Worm (Caenorhabditis elegans) whole organism, young adult: ENCODE measurements around the gene ubc-18.

Experiments used
- B0035.1 ChIP-seq: sonication (generic microtip); optimal IDR thresholded peaks from 2 replicates; lab custom pipeline; 2016; ENCODE audit warnings: missing genetic modification characterization, mild to moderate bottlenecking, missing compliant biosample characterization, missing genotype, missing genetic modification reagents
- B0261.1 ChIP-seq: sonication (generic microtip); optimal IDR thresholded peaks from 2 replicates; lab custom pipeline; 2016; ENCODE audit warnings: mild to moderate bottlenecking, missing genetic modification characterization, moderate library complexity, missing compliant biosample characterization
- C17E4.6 ChIP-seq: fragments of 200-800 bp; sonication (Bioruptor generic); IDR thresholded peaks from 2 replicates; pipeline ENCODE4 v1.3.6; 2022; ENCODE audit warnings: missing genetic modification reagents, missing genetic modification characterization, missing compliant biosample characterization
- F33H1.4 ChIP-seq: fragments of 200-800 bp; sonication (Bioruptor generic); IDR thresholded peaks from 2 replicates; pipeline ENCODE4 v1.3.6; 2022; ENCODE audit warnings: missing genetic modification reagents, missing genetic modification characterization, missing compliant biosample characterization
- F49E8.2 ChIP-seq: sonication (generic microtip); optimal IDR thresholded peaks from 3 replicates; lab custom pipeline; 2017; ENCODE audit warnings: missing genetic modification characterization, mild to moderate bottlenecking, missing compliant biosample characterization, antibody characterized with exemption, moderate library complexity; ENCODE audit not compliant: insufficient read depth
- K11D2.4 ChIP-seq: fragments of 200-800 bp; sonication (Bioruptor generic); IDR thresholded peaks from 2 replicates; pipeline ENCODE4 v1.3.6; 2022; ENCODE audit warnings: missing genetic modification reagents, missing genetic modification characterization, missing compliant biosample characterization
- ama-1 ChIP-seq, 3 experiments: fragments of 150-350 bp in 1 of 3; sonication (generic microtip) in 2 of 3; optimal IDR thresholded peaks; 2 replicates each; lab custom pipeline; 2014 to 2018; ENCODE audit warnings: missing biosample characterization in 2 of 3, missing genetic modification characterization in 2 of 3, missing genetic modification reagents in 2 of 3
- aptf-3 ChIP-seq: fragments of 200-800 bp; sonication (Bioruptor generic); IDR thresholded peaks from 2 replicates; pipeline ENCODE4 v1.3.6; 2022; ENCODE audit warnings: missing genetic modification characterization, missing compliant biosample characterization
- atf-7 ChIP-seq: sonication (generic microtip); optimal IDR thresholded peaks from 2 replicates; lab custom pipeline; 2017; ENCODE audit warnings: mild to moderate bottlenecking, missing genetic modification characterization, missing compliant biosample characterization
- ceh-79 ChIP-seq: sonication (generic microtip); optimal IDR thresholded peaks from 2 replicates; lab custom pipeline; 2017; ENCODE audit warnings: mild to moderate bottlenecking, missing genetic modification characterization, missing compliant biosample characterization
- ceh-91 ChIP-seq: fragments of 200-800 bp; sonication (Bioruptor generic); IDR thresholded peaks from 2 replicates; pipeline ENCODE4 v1.3.6; 2022; ENCODE audit warnings: missing genetic modification reagents, missing genetic modification characterization, missing compliant biosample characterization
- egl-18 ChIP-seq: fragments of 200-800 bp; sonication (Bioruptor generic); IDR thresholded peaks from 2 replicates; pipeline ENCODE4 v1.3.6; 2022; ENCODE audit warnings: missing genetic modification reagents, missing genetic modification characterization, missing compliant biosample characterization
- egrh-3 ChIP-seq: fragments of 200-800 bp; sonication (Bioruptor generic); IDR thresholded peaks from 2 replicates; pipeline ENCODE4 v1.3.6; 2022; ENCODE audit warnings: missing genetic modification reagents, missing genetic modification characterization, missing compliant biosample characterization
- ekl-4 ChIP-seq: fragments of 200-800 bp; sonication (Bioruptor generic); IDR thresholded peaks from 2 replicates; pipeline ENCODE4 v1.3.6; 2022; ENCODE audit warnings: missing genetic modification reagents, missing genetic modification characterization, missing compliant biosample characterization
- ets-4 ChIP-seq: fragments of 200-800 bp; sonication (Bioruptor generic); optimal IDR thresholded peaks from 2 replicates; lab custom pipeline; 2018; ENCODE audit warnings: mild to moderate bottlenecking, missing genetic modification characterization, missing compliant biosample characterization
- fkh-3 ChIP-seq: sonication (generic microtip); optimal IDR thresholded peaks from 2 replicates; lab custom pipeline; 2016; ENCODE audit warnings: mild to moderate bottlenecking, missing genetic modification characterization, missing compliant biosample characterization
- hmg-20 ChIP-seq: fragments of 200-800 bp; sonication (Bioruptor generic); IDR thresholded peaks from 2 replicates; pipeline ENCODE4 v1.3.6; 2022; ENCODE audit warnings: missing genetic modification reagents, missing genetic modification characterization, missing compliant biosample characterization
- hrde-1 ChIP-seq: sonication (generic microtip); optimal IDR thresholded peaks from 2 replicates; lab custom pipeline; 2016; ENCODE audit warnings: missing genetic modification characterization, mild to moderate bottlenecking, missing compliant biosample characterization, moderate library complexity, missing genotype, missing genetic modification reagents, borderline replicate concordance
- lag-1 ChIP-seq: fragments of 200-800 bp; sonication (Bioruptor generic); IDR thresholded peaks from 2 replicates; pipeline ENCODE4 v1.3.6; 2022; ENCODE audit warnings: missing genetic modification reagents, missing genetic modification characterization, missing compliant biosample characterization
- lin-40 ChIP-seq: sonication (generic microtip); optimal IDR thresholded peaks from 2 replicates; lab custom pipeline; 2016; ENCODE audit warnings: missing genetic modification characterization, mild to moderate bottlenecking, missing compliant biosample characterization, missing genotype, missing genetic modification reagents
- lin-54 ChIP-seq: fragments of 200-800 bp; sonication (Bioruptor generic); optimal IDR thresholded peaks from 2 replicates; lab custom pipeline; 2018; ENCODE audit warnings: mild to moderate bottlenecking, missing genetic modification characterization, missing compliant biosample characterization
- lsl-1 ChIP-seq: fragments of 200-800 bp; sonication (Bioruptor generic); optimal IDR thresholded peaks from 2 replicates; lab custom pipeline; 2018; ENCODE audit warnings: mild to moderate bottlenecking, missing genetic modification characterization, moderate library complexity, missing compliant biosample characterization
- madf-3 ChIP-seq: fragments of 200-800 bp; sonication (Bioruptor generic); IDR thresholded peaks from 2 replicates; pipeline ENCODE4 v1.3.6; 2022; ENCODE audit warnings: missing genetic modification reagents, missing genetic modification characterization, missing compliant biosample characterization
- madf-6 ChIP-seq: fragments of 200-800 bp; sonication (Bioruptor generic); IDR thresholded peaks from 2 replicates; pipeline ENCODE4 v1.3.6; 2022; ENCODE audit warnings: missing genetic modification reagents, missing genetic modification characterization, missing compliant biosample characterization
- madf-8 ChIP-seq: fragments of 200-800 bp; sonication (Bioruptor generic); conservative IDR thresholded peaks from 2 replicates; pipeline ENCODE4 v1.3.6; 2022; ENCODE audit warnings: missing genetic modification reagents, missing genetic modification characterization, missing compliant biosample characterization
- mes-4 ChIP-seq: sonication (generic microtip); optimal IDR thresholded peaks from 2 replicates; lab custom pipeline; 2016; ENCODE audit warnings: missing genotype, missing genetic modification characterization, missing compliant biosample characterization
- nfya-2 ChIP-seq: fragments of 200-800 bp; sonication (Bioruptor generic); IDR thresholded peaks from 2 replicates; pipeline ENCODE4 v1.3.6; 2022; ENCODE audit warnings: missing genetic modification reagents, missing genetic modification characterization, missing compliant biosample characterization
- nhr-120 ChIP-seq: fragments of 200-800 bp; sonication (Bioruptor generic); IDR thresholded peaks from 2 replicates; pipeline ENCODE4 v1.3.6; 2022; ENCODE audit warnings: missing genetic modification characterization, missing compliant biosample characterization
- nhr-179 ChIP-seq: sonication (generic microtip); optimal IDR thresholded peaks from 2 replicates; lab custom pipeline; 2016; ENCODE audit warnings: mild to moderate bottlenecking, missing genetic modification characterization, missing compliant biosample characterization
- nhr-27 ChIP-seq: fragments of 200-800 bp; sonication (Bioruptor generic); optimal IDR thresholded peaks from 2 replicates; lab custom pipeline; 2018; ENCODE audit warnings: mild to moderate bottlenecking, missing genetic modification characterization, moderate library complexity, missing compliant biosample characterization
- nhr-80 ChIP-seq: sonication (generic microtip); optimal IDR thresholded peaks from 2 replicates; lab custom pipeline; 2016; ENCODE audit warnings: missing genetic modification characterization, missing compliant biosample characterization
- nhr-90 ChIP-seq: sonication (generic microtip); optimal IDR thresholded peaks from 2 replicates; lab custom pipeline; 2016; ENCODE audit warnings: missing genotype, mild to moderate bottlenecking, missing genetic modification characterization, missing compliant biosample characterization
- rec-8 ChIP-seq, 2 experiments: sonication (generic microtip); optimal IDR thresholded peaks; 2 replicates each; lab custom pipeline; 2016; ENCODE audit warnings: mild to moderate bottlenecking in 2 of 2, missing genetic modification characterization in 2 of 2, missing genetic modification reagents in 2 of 2, missing genotype in 2 of 2, missing biosample characterization in 1 of 2, missing compliant biosample characterization in 1 of 2, moderate library complexity in 1 of 2
- sea-2 ChIP-seq: fragments of 200-800 bp; sonication (Bioruptor generic); IDR thresholded peaks from 2 replicates; pipeline ENCODE4 v1.3.6; 2022; ENCODE audit warnings: missing genetic modification characterization, missing compliant biosample characterization
- snpc-4 ChIP-seq, 5 experiments: fragments of 150-350 bp in 1 of 5; sonication (generic microtip) in 4 of 5; optimal IDR thresholded peaks; 2 replicates each; lab custom pipeline; 2014 to 2018; ENCODE audit warnings: missing genetic modification characterization in 5 of 5, missing biosample characterization in 3 of 5, antibody characterized with exemption in 2 of 5, mild to moderate bottlenecking in 2 of 5, missing compliant biosample characterization in 2 of 5, missing genotype in 2 of 5, moderate library complexity in 2 of 5, missing genetic modification reagents in 1 of 5
- tbx-9 ChIP-seq: sonication (generic microtip); optimal IDR thresholded peaks from 2 replicates; lab custom pipeline; 2016; ENCODE audit warnings: borderline replicate concordance, missing genetic modification characterization, inconsistent platforms, missing compliant biosample characterization
- tlf-1 ChIP-seq: fragments of 200-800 bp; sonication (Bioruptor generic); optimal IDR thresholded peaks from 2 replicates; lab custom pipeline; 2018; ENCODE audit warnings: mild to moderate bottlenecking, missing genetic modification characterization, missing compliant biosample characterization
- unc-62 ChIP-seq: fragments of 150-350 bp; optimal IDR thresholded peaks from 2 replicates; lab custom pipeline; 2014; ENCODE audit warnings: missing biosample characterization, missing genetic modification reagents, missing genetic modification characterization
- zim-3 ChIP-seq: sonication (generic microtip); optimal IDR thresholded peaks from 2 replicates; lab custom pipeline; 2017; ENCODE audit warnings: mild to moderate bottlenecking, missing genetic modification characterization, moderate library complexity, missing compliant biosample characterization
- ztf-18 ChIP-seq: sonication (generic microtip); optimal IDR thresholded peaks from 2 replicates; lab custom pipeline; 2016; ENCODE audit warnings: missing genotype, mild to moderate bottlenecking, missing genetic modification characterization, missing compliant biosample characterization
- ztf-26 ChIP-seq: sonication (generic microtip); optimal IDR thresholded peaks from 2 replicates; lab custom pipeline; 2017; ENCODE audit warnings: missing genetic modification characterization, missing compliant biosample characterization
- ztf-28 ChIP-seq: fragments of 200-800 bp; sonication (Bioruptor generic); IDR thresholded peaks from 2 replicates; pipeline ENCODE4 v1.3.6; 2022; ENCODE audit warnings: missing genetic modification reagents, missing genetic modification characterization, missing compliant biosample characterization
- ztf-3 ChIP-seq: fragments of 200-800 bp; sonication (Bioruptor generic); optimal IDR thresholded peaks from 2 replicates; lab custom pipeline; 2018; ENCODE audit warnings: mild to moderate bottlenecking, missing genetic modification characterization, missing compliant biosample characterization

The ubc-18 gene

ce11 chrIII:7067385-7067896 is 929 bp downstream of the ubc-18 start, which contains the start of gene ger-1 (continued):
- TF ChIP-seq fkh-3 (tag; lab: Kevin White, UChicago) (no peak), lsl-1 (GFP tag; lab: Kevin White, UChicago) (no peak), lin-54 (GFP tag; lab: Kevin White, UChicago) (peak; percentile 0), hmg-20 (GFP tag; lab: Robert Waterston, UW) (no peak), nhr-80 (tag; lab: Kevin White, UChicago) (peak; percentile 18), unc-62 (no peak), madf-3 (GFP tag; lab: Robert Waterston, UW) (0 out of 2 replicates have a peak, but pooled peaks have one; percentile 21), madf-8 (GFP tag; lab: Robert Waterston, UW) (no peak), lin-40 (tag; lab: Kevin White, UChicago) (no peak), K11D2.4 (GFP tag; lab: Robert Waterston, UW) (no peak), ekl-4 (no peak), zim-3 (no peak), aptf-3 (GFP tag; lab: Robert Waterston, UW) (no peak), nfya-2 (GFP tag; lab: Robert Waterston, UW) (no peak)
- TF ChIP-seq, all 124 proteins: peak for 7

- no peak for TF ChIP-seq egrh-3 (GFP tag; lab: Robert Waterston, UW)
- TF ChIP-seq ama-1 (optimal IDR thresholded peaks at IDR 0.05; lab: Kevin White, UChicago) = no peak
- TF ChIP-seq ama-1 (GFP tag; optimal IDR thresholded peaks at IDR 0.05; lab: Kevin White, UChicago) = no peak
- TF ChIP-seq B0261.1 (tag; lab: Kevin White, UChicago) = no peak
- TF ChIP-seq nhr-90 (tag; lab: Kevin White, UChicago) = no peak
- TF ChIP-seq lag-1 (GFP tag; lab: Robert Waterston, UW) = no peak
- no peak for TF ChIP-seq nhr-27 (tag; lab: Kevin White, UChicago)
- TF ChIP-seq F49E8.2 (tag; lab: Kevin White, UChicago) = no peak
- TF ChIP-seq unc-62 = no peak
- no peak for TF ChIP-seq nhr-120 (GFP tag; lab: Robert Waterston, UW)
- no peak for TF ChIP-seq snpc-4 (GFP tag; optimal IDR thresholded peaks at IDR 0.05; lab: Kevin White, UChicago)
- TF ChIP-seq snpc-4 (tag; optimal IDR thresholded peaks at IDR 0.05; lab: Kevin White, UChicago) = no peak
- TF ChIP-seq nhr-179 (tag; lab: Kevin White, UChicago) = no peak
- no peak for TF ChIP-seq rec-8 (tag; optimal IDR thresholded peaks at IDR 0.05; lab: Kevin White, UChicago)
- no peak for TF ChIP-seq C17E4.6
- no peak for TF ChIP-seq ets-4 (GFP tag; lab: Kevin White, UChicago)
Observed at ce11 chrIII:7064185-7064584, 4.2 kb downstream of the ubc-18 start, which contains the start of gene R01H2.4. Gene R01H2.4 (minus strand): TSS chrIII:7064285.

- TF ChIP-seq tbx-9 (tag; lab: Kevin White, UChicago) (no peak), rec-8 (tag; optimal IDR thresholded peaks at IDR 0.05; lab: Kevin White, UChicago) (no peak), madf-6 (no peak), aptf-3 (GFP tag; lab: Robert Waterston, UW) (no peak), ztf-18 (tag; lab: Kevin White, UChicago) (no peak), ceh-79 (no peak)
Observed at ce11 chrIII:7063061-7063460, 5.3 kb downstream of the ubc-18 start.

DNA sequence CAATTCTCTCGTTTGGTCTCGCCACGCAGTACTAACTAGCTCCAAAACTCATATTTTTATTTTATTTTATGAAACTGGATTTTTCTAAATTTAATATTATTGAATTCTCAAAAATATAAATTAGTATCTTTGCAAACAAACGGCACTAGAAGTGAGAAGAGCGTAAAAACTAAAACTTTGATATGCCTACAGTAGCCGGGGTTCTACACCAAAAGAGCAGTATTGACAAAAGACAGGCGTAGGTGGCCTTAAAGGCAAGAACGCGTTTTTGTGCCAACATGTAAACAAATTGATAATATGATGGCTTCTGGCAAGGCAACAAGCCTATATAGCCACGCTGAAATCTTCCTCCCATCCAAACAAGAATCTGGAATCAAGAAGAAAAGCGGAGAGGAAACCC is 5.8 kb downstream of the ubc-18 start, which contains the start of gene R01H2.1:
R01H2.1 (plus strand) TSS at position 301 of the 400 bp plus-strand sequence.
- TF ChIP-seq nfya-2 (GFP tag; lab: Robert Waterston, UW) = no peak
- no peak for TF ChIP-seq F33H1.4
- no peak for TF ChIP-seq sea-2 (GFP tag; lab: Robert Waterston, UW)
- no peak for TF ChIP-seq nhr-27 (tag; lab: Kevin White, UChicago)
- TF ChIP-seq egl-18 = no peak
- TF ChIP-seq tlf-1 (GFP tag; lab: Kevin White, UChicago) = no peak
- no peak for TF ChIP-seq mes-4 (tag; lab: Kevin White, UChicago)
- no peak for TF ChIP-seq ceh-91
- TF ChIP-seq B0035.1 (tag; lab: Kevin White, UChicago) = no peak
- TF ChIP-seq atf-7 (tag; lab: Kevin White, UChicago) = no peak
- no peak for TF ChIP-seq hrde-1 (tag; lab: Kevin White, UChicago)
- TF ChIP-seq ztf-28 (GFP tag; lab: Robert Waterston, UW) = no peak
- TF ChIP-seq lin-54 (GFP tag; lab: Kevin White, UChicago) = no peak
- no peak for TF ChIP-seq ztf-3 (GFP tag; lab: Kevin White, UChicago)
- no peak for TF ChIP-seq ztf-26 (tag; lab: Kevin White, UChicago)
